Worm (Caenorhabditis elegans): Measurements from ENCODE around the gene F25E5.5.
"Not testable (repeated sequence)": the region's sequence is repeated elsewhere in the genome, so short reads cannot be mapped to it uniquely, and the experiment has no call there.

The F25E5.5 gene

DNA sequence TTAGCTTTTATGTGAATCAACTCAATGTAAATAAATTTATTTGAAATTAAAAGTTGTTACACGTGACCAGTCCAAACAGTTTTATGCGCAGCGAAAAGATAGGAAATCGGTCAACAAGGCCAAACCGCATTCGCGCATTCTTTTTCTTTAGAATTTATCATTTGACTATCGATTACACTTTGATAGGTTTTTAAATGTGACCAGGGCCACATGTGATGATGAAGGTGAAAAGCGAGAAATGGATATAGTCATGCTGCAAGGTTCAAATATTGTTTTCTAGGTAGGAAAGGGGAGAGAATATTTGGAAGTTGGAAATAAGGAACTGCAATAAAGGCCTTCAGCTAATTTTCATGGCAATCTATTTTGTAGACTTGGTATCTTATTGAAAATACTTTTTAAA is 10.2 kb upstream of the F25E5.5 start (continued):
- TF ChIP-seq nhr-11 (tag; optimal IDR thresholded peaks at IDR 0.05): no peak
- TF ChIP-seq tlp-1 (tag; optimal IDR thresholded peaks at IDR 0.05): no peak
- peak; percentile 54 for TF ChIP-seq skn-1 (tag; optimal IDR thresholded peaks at IDR 0.05)
- peak; percentile 21 for TF ChIP-seq vab-15 (tag; optimal IDR thresholded peaks at IDR 0.05)
- TF ChIP-seq grh-1 (GFP tag; IDR thresholded peaks at IDR 0.05): peak; percentile 64
- peak; percentile 94 for TF ChIP-seq blmp-1 (tag; optimal IDR thresholded peaks at IDR 0.05)
- TF ChIP-seq isw-1 (GFP tag; IDR thresholded peaks at IDR 0.05): no peak
- TF ChIP-seq nhr-47 (tag; optimal IDR thresholded peaks at IDR 0.05): peak; percentile 57

DNA sequence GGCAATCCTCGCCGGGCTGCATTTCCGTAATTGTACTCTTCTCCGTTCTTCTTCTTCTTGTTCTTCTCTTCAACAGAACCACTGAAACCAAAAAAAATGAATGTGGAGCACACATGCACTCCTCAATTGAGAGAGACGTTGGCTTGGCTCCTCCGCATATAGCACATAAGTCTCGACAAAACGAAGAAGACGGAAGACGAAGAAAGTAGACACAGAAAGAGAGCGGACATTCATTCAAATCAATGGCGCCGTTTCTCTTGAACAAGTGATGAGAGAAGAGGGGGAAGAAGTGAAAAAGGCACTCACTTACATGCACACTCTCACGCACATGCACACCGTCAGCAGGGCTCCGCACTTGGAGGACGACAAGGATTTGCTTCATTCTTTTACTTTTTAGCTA is 9.5 kb upstream of the F25E5.5 start, which contains the start of gene F25E5.9:
TSS of gene F25E5.9 (minus strand) at position 382 of the 400 bp plus-strand sequence.
- TF ChIP-seq fkh-8 (tag; optimal IDR thresholded peaks at IDR 0.05): peak; percentile 29
- TF ChIP-seq efl-1 (optimal IDR thresholded peaks at IDR 0.05): peak in 1 of 2 experiments; percentile 11
- TF ChIP-seq efl-1 (GFP tag; optimal IDR thresholded peaks at IDR 0.05 in 1 of 2): no peak
- peak; percentile 2 for TF ChIP-seq dsc-1 (tag; optimal IDR thresholded peaks at IDR 0.05)
- no peak for TF ChIP-seq egl-27 (tag; optimal IDR thresholded peaks at IDR 0.05)
- peak in 1 of 3 experiments; percentile 25 for TF ChIP-seq ceh-82 (tag; optimal IDR thresholded peaks at IDR 0.05)
- TF ChIP-seq dpl-1 (GFP tag; optimal IDR thresholded peaks at IDR 0.05): peak in 1 of 3 experiments; percentile 11
- peak; percentile 5 for TF ChIP-seq unc-86 (tag; optimal IDR thresholded peaks at IDR 0.05)
- peak; percentile 86 for TF ChIP-seq lin-14 (GFP tag; optimal IDR thresholded peaks at IDR 0.05)
- TF ChIP-seq fkh-10 (GFP tag; optimal IDR thresholded peaks at IDR 0.05): peak; percentile 38
- TF ChIP-seq swsn-7 (tag; optimal IDR thresholded peaks at IDR 0.05): no peak
- peak in 1 of 2 experiments; percentile 27 for TF ChIP-seq lsy-2 (tag; optimal IDR thresholded peaks at IDR 0.05)

DNA sequence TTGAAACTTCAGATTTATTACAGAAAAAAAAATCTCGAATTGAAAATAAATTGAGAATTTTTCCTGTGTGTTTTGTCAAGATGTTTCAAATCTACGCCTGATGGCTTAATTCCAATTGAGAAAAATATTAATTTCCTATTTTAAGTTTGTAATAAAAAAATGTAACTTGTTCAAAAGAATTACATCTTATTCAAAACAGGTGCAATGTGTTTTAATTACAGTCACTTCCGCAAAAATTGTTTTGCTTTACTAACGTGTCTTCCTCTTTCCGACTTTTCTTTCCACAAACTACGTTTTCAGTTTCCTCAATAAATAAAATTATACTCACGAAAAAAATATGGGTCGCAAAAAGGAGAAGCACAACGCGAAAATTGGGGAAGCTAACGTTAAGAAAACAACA is 9.1 kb upstream of the F25E5.5 start, which contains the start of gene F25E5.16:
TSS of gene F25E5.16 (plus strand) at position 301 of the 400 bp plus-strand sequence.
- no peak for TF ChIP-seq efl-1 (optimal IDR thresholded peaks at IDR 0.05)
- peak in 1 of 2 experiments; percentile 58 for TF ChIP-seq efl-1 (GFP tag; optimal IDR thresholded peaks at IDR 0.05 in 1 of 2)
- no peak for TF ChIP-seq nhr-76 (tag; optimal IDR thresholded peaks at IDR 0.05)

DNA sequence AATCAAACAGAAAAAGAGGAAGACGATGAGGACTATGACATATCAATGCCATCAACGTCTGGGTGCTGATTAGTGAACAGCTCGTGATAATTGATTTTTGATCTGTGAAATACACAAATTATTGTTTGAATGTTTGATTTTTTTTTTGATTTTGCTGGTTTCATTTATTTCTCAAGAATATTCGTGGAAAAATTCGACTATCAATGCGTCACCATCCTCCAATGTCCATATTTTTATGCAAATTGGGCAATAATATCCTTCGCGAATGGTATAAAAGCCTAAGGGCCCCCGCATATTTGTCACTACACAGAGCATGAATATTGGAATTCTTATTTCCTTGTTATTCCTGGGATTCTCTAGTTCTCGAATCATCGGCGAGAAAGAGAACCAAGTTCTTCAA is 7.3 kb upstream of the F25E5.5 start, which contains the start of gene try-13:
TSS of gene try-13 (plus strand) at position 301 of the 400 bp plus-strand sequence.
- TF ChIP-seq egl-13 (tag; optimal IDR thresholded peaks at IDR 0.05): no peak
- no peak for TF ChIP-seq lir-3 (tag; optimal IDR thresholded peaks at IDR 0.05; ENCODE audit: poor library complexity)
- no peak for TF ChIP-seq dpl-1 (GFP tag; optimal IDR thresholded peaks at IDR 0.05)
- no peak for TF ChIP-seq sup-37 (GFP tag; optimal IDR thresholded peaks at IDR 0.05)
- no peak for TF ChIP-seq F16B12.6 (tag; optimal IDR thresholded peaks at IDR 0.05)
- TF ChIP-seq efl-1 (optimal IDR thresholded peaks at IDR 0.05): no peak
- peak in 1 of 2 experiments; percentile 36 for TF ChIP-seq efl-1 (GFP tag; optimal IDR thresholded peaks at IDR 0.05 in 1 of 2)

DNA sequence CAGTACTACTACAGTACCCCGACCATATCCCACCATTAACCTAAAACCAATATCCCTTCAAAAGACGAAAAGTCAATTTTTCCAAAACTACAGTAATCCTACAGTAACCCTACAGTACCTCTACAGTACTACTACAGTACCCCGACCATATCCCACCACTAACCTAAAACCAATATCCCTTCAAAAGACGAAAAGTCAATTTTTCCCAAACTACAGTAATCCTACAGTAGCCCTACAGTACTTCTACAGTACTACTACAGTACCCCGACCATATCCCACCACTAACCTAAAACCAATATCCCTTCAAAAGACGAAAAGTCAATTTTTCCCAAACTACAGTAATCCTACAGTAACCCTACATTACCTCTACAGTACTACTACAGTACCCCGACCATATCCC is 3.6 kb upstream of the F25E5.5 start:
- TF ChIP-seq unc-98 (GFP tag; IDR thresholded peaks at IDR 0.05) (peak; percentile 53; the same call in 1 of the 2 replicates), ets-5 (GFP tag; IDR thresholded peaks at IDR 0.05) (0 out of 2 replicates have a peak, but pooled peaks have one; percentile 52), mab-9 (GFP tag; IDR thresholded peaks at IDR 0.05) (peak; percentile 75)

DNA sequence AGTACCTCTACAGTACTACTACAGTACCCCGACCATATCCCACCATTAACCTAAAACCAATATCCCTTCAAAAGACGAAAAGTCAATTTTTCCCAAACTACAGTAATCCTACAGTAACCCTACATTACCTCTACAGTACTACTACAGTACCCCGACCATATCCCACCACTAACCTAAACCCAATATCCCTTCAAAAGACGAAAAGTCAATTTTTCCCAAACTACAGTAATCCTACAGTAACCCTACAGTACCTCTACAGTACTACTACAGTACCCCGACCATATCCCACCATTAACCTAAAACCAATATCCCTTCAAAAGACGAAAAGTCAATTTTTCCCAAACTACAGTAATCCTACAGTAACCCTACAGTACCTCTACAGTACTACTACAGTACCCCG is 2.7 kb upstream of the F25E5.5 start, which contains the start of gene nhr-141:
TSS of gene nhr-141 (plus strand) at position 331 of the 400 bp plus-strand sequence.
- not testable (repeated sequence) for TF ChIP-seq grh-1 (GFP tag; IDR thresholded peaks at IDR 0.05); xbp-1 (tag; optimal IDR thresholded peaks at IDR 0.05); fkh-10 (GFP tag; optimal IDR thresholded peaks at IDR 0.05)

DNA sequence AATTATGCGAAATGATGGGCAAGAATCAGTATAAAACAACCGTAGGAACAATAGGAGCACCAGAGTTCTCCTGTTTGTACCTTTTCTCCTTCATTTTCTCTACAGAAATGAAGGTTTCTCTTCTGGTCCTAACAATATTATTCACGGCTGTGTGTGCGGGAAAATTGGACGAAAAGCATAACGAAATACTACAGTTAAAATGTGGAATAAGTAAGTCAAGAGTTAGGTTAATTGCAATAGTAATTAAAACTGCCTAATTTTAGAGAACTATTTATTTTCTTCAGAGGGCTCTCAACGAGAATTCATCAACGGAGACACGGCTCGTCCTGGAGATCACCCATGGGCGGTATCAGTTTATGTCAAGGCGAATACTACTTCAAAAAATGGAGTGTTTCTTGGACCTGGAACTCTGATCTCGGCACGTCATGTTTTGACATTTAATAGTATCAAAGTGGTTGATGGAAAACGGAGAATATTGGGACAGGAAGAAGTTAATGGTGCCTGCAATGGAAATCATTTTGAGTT is 2.3 kb downstream of the F25E5.5 start, which contains the start of gene try-12:
TSS of gene try-12 (plus strand) at position 51 of the 525 bp plus-strand sequence.
- TF ChIP-seq efl-1 (optimal IDR thresholded peaks at IDR 0.05) (no peak), efl-1 (GFP tag; optimal IDR thresholded peaks at IDR 0.05 in 1 of 2) (peak in 1 of 2 experiments; percentile 58), lin-14 (GFP tag; optimal IDR thresholded peaks at IDR 0.05) (no peak)

Measured in whole organism, L1 larva.